Worm (Caenorhabditis elegans) whole organism, L3 larva: ENCODE results near the gene W08F4.12.

ENCODE experiments used
- R02D3.7 ChIP-seq: fragments of 150-350 bp; optimal IDR thresholded peaks from 2 replicates; lab custom pipeline; 2014; ENCODE audit warnings: missing biosample characterization, missing genetic modification characterization
- ama-1 ChIP-seq: fragments of 150-350 bp; optimal IDR thresholded peaks from 2 replicates; lab custom pipeline; 2018
- fkh-10 ChIP-seq: sonication (generic microtip); optimal IDR thresholded peaks from 2 replicates; lab custom pipeline; 2017; ENCODE audit warnings: missing biosample characterization, missing genetic modification reagents, missing genetic modification characterization
- unc-62 ChIP-seq: fragments of 150-350 bp; sonication (generic microtip); optimal IDR thresholded peaks from 4 replicates; lab custom pipeline; 2014; ENCODE audit warnings: missing biosample characterization, missing genetic modification reagents, missing genetic modification characterization

- TF ChIP-seq ama-1 (no peak), fkh-10 (GFP tag; lab: Kevin White, UChicago) (no peak), unc-62 (no peak), R02D3.7 (tag; lab: Kevin White, UChicago) (no peak)
Measured at ce11 chrII:572010-572409, 12.2 kb downstream of the W08F4.12 start, which contains the start of gene mlt-8.
